Fruit fly (Drosophila melanogaster) whole organism, wandering third instar larva: ENCODE measurements around the gene CG13601.

Experiments
- Abd-B ChIP-seq: fragments of >200 bp; optimal IDR thresholded peaks from 2 replicates; lab custom pipeline; 2017; ENCODE audit warnings: missing biosample characterization, missing genetic modification characterization
- CG32264 ChIP-seq: fragments of 200-800 bp; sonication (Bioruptor generic); optimal IDR thresholded peaks from 2 replicates; lab custom pipeline; 2016; ENCODE audit warnings: missing biosample characterization, missing genetic modification characterization
- CG9705 ChIP-seq: fragments of 200-800 bp; sonication (Bioruptor generic); optimal IDR thresholded peaks from 2 replicates; lab custom pipeline; 2018; ENCODE audit warnings: missing biosample characterization, mild to moderate bottlenecking, missing genetic modification characterization
- CrebA ChIP-seq: fragments of 200-800 bp; sonication (Bioruptor generic); optimal IDR thresholded peaks from 2 replicates; lab custom pipeline; 2016; ENCODE audit warnings: missing biosample characterization, mild to moderate bottlenecking, missing genetic modification characterization, borderline replicate concordance
- Dfd ChIP-seq: fragments of >200 bp; optimal IDR thresholded peaks from 2 replicates; lab custom pipeline; 2017; ENCODE audit warnings: missing biosample characterization, missing genetic modification characterization
- Dif ChIP-seq: fragments of 200-275, 200-300 bp; sonication (Bioruptor generic); optimal IDR thresholded peaks from 2 replicates; lab custom pipeline; 2018; ENCODE audit warnings: missing biosample characterization, missing genetic modification characterization; ENCODE audit not compliant: partially characterized antibody
- GATAd ChIP-seq: sonication (Bioruptor generic); optimal IDR thresholded peaks from 2 replicates; lab custom pipeline; 2016; ENCODE audit warnings: missing biosample characterization, missing genetic modification characterization
- HLH106 ChIP-seq: fragments of 200-800 bp; optimal IDR thresholded peaks from 3 replicates; lab custom pipeline; 2019; ENCODE audit warnings: missing biosample characterization, mild to moderate bottlenecking, missing genetic modification characterization, moderate library complexity
- Hnf4 ChIP-seq: fragments of 200-800 bp; sonication (Bioruptor generic); optimal IDR thresholded peaks from 2 replicates; lab custom pipeline; 2016; ENCODE audit warnings: missing biosample characterization, mild to moderate bottlenecking, missing genetic modification characterization
- Hr78 ChIP-seq: fragments of >200 bp; optimal IDR thresholded peaks from 2 replicates; lab custom pipeline; 2017; ENCODE audit warnings: missing biosample characterization, missing genetic modification characterization
- Hr83 ChIP-seq: fragments of 200-300 bp; sonication (Bioruptor generic); optimal IDR thresholded peaks from 2 replicates; lab custom pipeline; 2016; ENCODE audit warnings: missing biosample characterization, mild to moderate bottlenecking, missing genetic modification characterization, moderate library complexity; ENCODE audit not compliant: poor library complexity, severe bottlenecking
- Jra ChIP-seq: sonication (Bioruptor generic); optimal IDR thresholded peaks from 2 replicates; lab custom pipeline; 2016; ENCODE audit warnings: missing biosample characterization, missing genetic modification characterization
- Mio ChIP-seq: sonication (Bioruptor generic); optimal IDR thresholded peaks from 2 replicates; lab custom pipeline; 2016; ENCODE audit warnings: missing biosample characterization, missing genetic modification characterization
- Myc ChIP-seq: fragments of >200 bp; optimal IDR thresholded peaks from 2 replicates; lab custom pipeline; 2017
- N ChIP-seq: fragments of >200 bp; optimal IDR thresholded peaks from 2 replicates; lab custom pipeline; 2018; ENCODE audit warnings: missing biosample characterization, missing external identifiers, missing genetic modification characterization
- OdsH ChIP-seq: fragments of 200-800 bp; sonication (Bioruptor generic); optimal IDR thresholded peaks from 2 replicates; lab custom pipeline; 2016; ENCODE audit warnings: missing biosample characterization, mild to moderate bottlenecking, missing genetic modification characterization
- Rel ChIP-seq, 2 experiments: fragments of 200-800 bp; sonication (Bioruptor generic) in 1 of 2; optimal IDR thresholded peaks; 2 replicates in 1 of 2; 3 replicates in 1 of 2; lab custom pipeline; 2016 to 2019; ENCODE audit warnings: mild to moderate bottlenecking in 2 of 2, missing biosample characterization in 2 of 2, missing genetic modification characterization in 2 of 2, moderate library complexity in 1 of 2
- Sp1 ChIP-seq: fragments of 200-800 bp; sonication (Bioruptor generic); optimal IDR thresholded peaks from 3 replicates; lab custom pipeline; 2019; ENCODE audit warnings: missing biosample characterization, mild to moderate bottlenecking, missing genetic modification characterization, moderate library complexity
- Vsx2 ChIP-seq: fragments of 200-300, 225-300 bp; sonication (Bioruptor generic); optimal IDR thresholded peaks from 2 replicates; lab custom pipeline; 2018; ENCODE audit warnings: missing biosample characterization, missing genetic modification characterization; ENCODE audit not compliant: partially characterized antibody
- br ChIP-seq: fragments of 200-800 bp; sonication (Bioruptor generic); optimal IDR thresholded peaks from 2 replicates; lab custom pipeline; 2016; ENCODE audit warnings: missing biosample characterization, missing genetic modification characterization
- brk ChIP-seq: fragments of 200-800 bp; sonication (Bioruptor generic); optimal IDR thresholded peaks from 2 replicates; lab custom pipeline; 2016; ENCODE audit warnings: missing biosample characterization, mild to moderate bottlenecking, missing genetic modification characterization
- dl ChIP-seq, 2 experiments: fragments of 175-275, 200-275 bp in 1 of 2; fragments of 200-275 bp in 1 of 2; sonication (Bioruptor generic); optimal IDR thresholded peaks; lab custom pipeline; 2018; ENCODE audit warnings: mild to moderate bottlenecking in 2 of 2, missing biosample characterization in 2 of 2, missing genetic modification characterization in 2 of 2, moderate library complexity in 2 of 2; ENCODE audit not compliant: partially characterized antibody in 2 of 2, insufficient read depth in 1 of 2
- dmrt93B ChIP-seq: fragments of 200-800 bp; sonication (Bioruptor generic); optimal IDR thresholded peaks from 2 replicates; lab custom pipeline; 2018; ENCODE audit warnings: missing biosample characterization, mild to moderate bottlenecking, missing genetic modification characterization
- dsf ChIP-seq: sonication (Bioruptor generic); optimal IDR thresholded peaks from 2 replicates; lab custom pipeline; 2016; ENCODE audit warnings: missing biosample characterization, missing genetic modification characterization, borderline replicate concordance
- ey ChIP-seq: fragments of 200-800 bp; sonication (Bioruptor generic); optimal IDR thresholded peaks from 2 replicates; lab custom pipeline; 2016; ENCODE audit warnings: missing biosample characterization, missing genetic modification characterization
- foxo ChIP-seq, 2 experiments: fragments of 200-800 bp; sonication (Bioruptor generic); optimal IDR thresholded peaks; 2 replicates in 1 of 2; 3 replicates in 1 of 2; lab custom pipeline; 2016 to 2017; ENCODE audit warnings: missing biosample characterization in 2 of 2, missing genetic modification characterization in 2 of 2
- fru ChIP-seq: fragments of 200-800 bp; sonication (Bioruptor generic); optimal IDR thresholded peaks from 3 replicates; lab custom pipeline; 2016; ENCODE audit warnings: missing biosample characterization, mild to moderate bottlenecking, missing genetic modification characterization
- h ChIP-seq: fragments of 200-800 bp; sonication (Bioruptor generic); optimal IDR thresholded peaks from 3 replicates; lab custom pipeline; 2016; ENCODE audit warnings: missing biosample characterization, mild to moderate bottlenecking, missing genetic modification characterization
- jim ChIP-seq: fragments of 175-275, 200-325 bp; sonication (Bioruptor generic); optimal IDR thresholded peaks from 2 replicates; lab custom pipeline; 2016; ENCODE audit warnings: missing biosample characterization, mild to moderate bottlenecking, missing genetic modification characterization
- lola ChIP-seq: fragments of >200 bp; optimal IDR thresholded peaks from 2 replicates; lab custom pipeline; 2017; ENCODE audit warnings: missing biosample characterization, missing genetic modification characterization
- pan ChIP-seq: fragments of >200 bp; optimal IDR thresholded peaks from 2 replicates; lab custom pipeline; 2017
- sage ChIP-seq: fragments of 200-800 bp; sonication (Bioruptor generic); optimal IDR thresholded peaks from 2 replicates; lab custom pipeline; 2016; ENCODE audit warnings: missing biosample characterization, mild to moderate bottlenecking, missing genetic modification characterization
- sv ChIP-seq: fragments of 200-800 bp; sonication (Bioruptor generic); optimal IDR thresholded peaks from 3 replicates; lab custom pipeline; 2016; ENCODE audit warnings: missing biosample characterization, missing genetic modification characterization
- tai ChIP-seq: sonication (Bioruptor generic); optimal IDR thresholded peaks from 2 replicates; lab custom pipeline; 2016; ENCODE audit warnings: missing biosample characterization, missing genetic modification characterization
- usp ChIP-seq: fragments of >200 bp; optimal IDR thresholded peaks from 2 replicates; lab custom pipeline; 2017; ENCODE audit warnings: missing biosample characterization, missing genetic modification characterization
- woc ChIP-seq: sonication (Bioruptor generic); optimal IDR thresholded peaks from 2 replicates; lab custom pipeline; 2016; ENCODE audit warnings: missing biosample characterization, mild to moderate bottlenecking, missing genetic modification characterization

CG13601 gene

dm6 chr3R:23914415-23915041 is 12.9 kb downstream of the CG13601 start:
- TF ChIP-seq HLH106: no peak
- peak; percentile 1 for TF ChIP-seq Dif (GFP tag; lab: Kevin White, UChicago)
- peak; percentile 3 for TF ChIP-seq Vsx2 (GFP tag; lab: Kevin White, UChicago)

- TF ChIP-seq ey (GFP tag; lab: Kevin White, UChicago) (no peak), Dfd (peak; percentile 41), h (GFP tag; lab: Kevin White, UChicago) (no peak), dmrt93B (no peak), HLH106 (no peak), dl (GFP tag; optimal IDR thresholded peaks at IDR 0.05; lab: Kevin White, UChicago; ENCODE audit: insufficient read depth in 1 of 2, partially characterized antibody in 2 of 2) (no peak)
These were observed 15.1 kb downstream of the CG13601 start for dm6 chr3R:23912349-23912748.

DNA sequence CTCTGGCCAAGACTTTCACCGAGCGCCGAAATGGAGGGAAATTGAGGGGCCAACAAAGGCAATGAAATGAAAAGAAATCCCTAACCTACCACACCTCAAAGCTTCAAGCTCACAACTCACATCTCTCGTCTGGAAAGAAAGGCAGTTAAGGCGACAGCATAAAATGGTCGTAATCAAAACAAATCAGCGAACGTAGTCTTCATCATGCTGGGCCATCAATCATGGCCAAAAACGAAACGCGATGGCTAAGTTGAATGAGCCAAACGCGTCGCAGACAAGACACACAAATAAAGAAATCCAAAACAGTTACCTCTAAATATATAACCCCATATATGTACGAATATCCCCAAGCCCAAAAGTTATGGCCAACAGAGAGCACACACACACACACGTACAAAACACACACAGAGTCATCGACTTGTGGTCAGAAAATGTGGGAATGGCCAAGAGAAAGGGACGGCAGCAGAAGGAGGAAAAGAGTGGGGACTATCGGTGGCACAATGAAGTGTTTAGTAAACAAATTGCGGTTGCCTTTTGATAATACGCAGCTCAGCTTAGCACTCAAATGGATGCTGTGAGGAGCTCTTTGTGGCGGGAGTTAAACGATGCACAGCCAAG is 16.3 kb downstream of the CG13601 start:
- TF ChIP-seq Dfd: peak; percentile 11
- TF ChIP-seq lola: no peak
- no peak for TF ChIP-seq Hnf4 (GFP tag; lab: Kevin White, UChicago)
- TF ChIP-seq Jra (GFP tag; lab: Kevin White, UChicago): no peak

- TF ChIP-seq Hr78: no peak
- TF ChIP-seq pan: no peak
- TF ChIP-seq dmrt93B: no peak
- TF ChIP-seq Rel (GFP tag; optimal IDR thresholded peaks at IDR 0.05; lab: Kevin White, UChicago): no peak
- TF ChIP-seq Rel (tag; optimal IDR thresholded peaks at IDR 0.05; lab: Kevin White, UChicago): no peak
- no peak for TF ChIP-seq CG32264 (GFP tag; lab: Kevin White, UChicago)
- TF ChIP-seq usp (GFP tag; lab: Kevin White, UChicago): no peak
- no peak for TF ChIP-seq sage (GFP tag; lab: Kevin White, UChicago)
- no peak for TF ChIP-seq Hr83 (GFP tag; lab: Kevin White, UChicago)
- TF ChIP-seq Dfd: no peak
- no peak for TF ChIP-seq brk (GFP tag; lab: Kevin White, UChicago)
- TF ChIP-seq Myc (lab: Kevin White, UChicago): no peak
- no peak for TF ChIP-seq Abd-B
- TF ChIP-seq CrebA: no peak
- TF ChIP-seq foxo (GFP tag; optimal IDR thresholded peaks at IDR 0.05; lab: Kevin White, UChicago): no peak
- TF ChIP-seq HLH106: no peak
- no peak for TF ChIP-seq woc (GFP tag; lab: Kevin White, UChicago)
- TF ChIP-seq br (GFP tag; lab: Kevin White, UChicago): no peak
- no peak for TF ChIP-seq dl (GFP tag; optimal IDR thresholded peaks at IDR 0.05; lab: Kevin White, UChicago; ENCODE audit: insufficient read depth in 1 of 2, partially characterized antibody in 2 of 2)
- TF ChIP-seq Dif (GFP tag; lab: Kevin White, UChicago): no peak
These were observed 17.1 kb downstream of the CG13601 start for dm6 chr3R:23910260-23910887.

DNA sequence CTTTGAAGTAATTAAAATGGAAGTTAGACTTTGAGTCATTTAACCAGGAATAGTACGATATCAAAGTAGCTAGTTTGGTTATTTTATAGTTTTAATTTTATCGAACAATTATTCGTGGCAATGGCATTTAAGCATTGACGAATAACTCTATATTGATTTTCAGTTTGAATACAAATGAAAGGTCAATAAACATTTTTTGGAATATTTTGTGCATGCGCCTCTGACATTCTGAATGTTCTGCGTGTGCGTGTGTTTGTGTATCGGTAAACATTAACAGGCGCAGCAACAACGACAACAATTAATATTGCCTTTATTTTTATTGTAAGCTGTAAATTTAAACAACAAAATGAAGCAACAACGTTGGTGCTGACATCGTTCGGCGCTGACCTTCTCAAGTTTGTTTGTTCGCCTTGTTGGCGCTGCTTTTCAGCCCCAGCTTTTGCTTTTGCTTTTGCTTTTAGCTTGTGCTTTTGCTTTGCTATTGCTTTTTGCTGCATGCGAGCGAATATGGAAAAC is 18.0 kb downstream of the CG13601 start:
- TF ChIP-seq sv (GFP tag; lab: Kevin White, UChicago) (no peak), Hr83 (GFP tag; lab: Kevin White, UChicago) (no peak), Dif (GFP tag; lab: Kevin White, UChicago) (no peak), N (GFP tag; lab: Kevin White, UChicago) (no peak), Sp1 (GFP tag; lab: Kevin White, UChicago) (peak; percentile 62), Mio (no peak), Hr78 (no peak), Vsx2 (GFP tag; lab: Kevin White, UChicago) (no peak), Rel (GFP tag; optimal IDR thresholded peaks at IDR 0.05; lab: Kevin White, UChicago) (no peak), Rel (tag; optimal IDR thresholded peaks at IDR 0.05; lab: Kevin White, UChicago) (no peak), dmrt93B (peak; percentile 48), Hnf4 (GFP tag; lab: Kevin White, UChicago) (peak; percentile 26), brk (GFP tag; lab: Kevin White, UChicago) (peak; percentile 49), CG9705 (GFP tag; lab: Kevin White, UChicago) (no peak), jim (GFP tag; lab: Kevin White, UChicago) (no peak), Dfd (no peak), pan (no peak), tai (GFP tag; lab: Kevin White, UChicago) (peak; percentile 71), CrebA (no peak), woc (GFP tag; lab: Kevin White, UChicago) (peak; percentile 26), Myc (lab: Kevin White, UChicago) (no peak), h (GFP tag; lab: Kevin White, UChicago) (peak; percentile 75), fru (GFP tag; lab: Kevin White, UChicago) (peak; percentile 53), GATAd (GFP tag; lab: Kevin White, UChicago) (no peak), sage (GFP tag; lab: Kevin White, UChicago) (no peak), Jra (GFP tag; lab: Kevin White, UChicago) (peak; percentile 7), OdsH (GFP tag; lab: Kevin White, UChicago) (peak; percentile 67), usp (GFP tag; lab: Kevin White, UChicago) (no peak), CG32264 (GFP tag; lab: Kevin White, UChicago) (no peak), dsf (GFP tag; lab: Kevin White, UChicago) (no peak)
